Worm (Caenorhabditis elegans) whole organism, L3 larva: ENCODE measurements around the gene zipt-2.1.

ENCODE experiments used
- ZK546.5 ChIP-seq: sonication (generic microtip); optimal IDR thresholded peaks from 2 replicates; lab custom pipeline; 2017; ENCODE audit warnings: missing biosample characterization, missing genetic modification characterization
- ama-1 ChIP-seq: fragments of 150-350 bp; optimal IDR thresholded peaks from 2 replicates; lab custom pipeline; 2018
- daf-12 ChIP-seq: fragments of 150-350 bp; optimal IDR thresholded peaks from 2 replicates; lab custom pipeline; 2014; ENCODE audit warnings: missing biosample characterization, missing genetic modification reagents, missing genetic modification characterization
- egl-27 ChIP-seq: sonication (generic microtip); optimal IDR thresholded peaks from 4 replicates; lab custom pipeline; 2017; ENCODE audit warnings: missing biosample characterization, missing genetic modification reagents, missing genetic modification characterization
- lin-15B ChIP-seq: fragments of 150-350 bp; optimal IDR thresholded peaks from 2 replicates; lab custom pipeline; 2014; ENCODE audit warnings: missing biosample characterization, missing genetic modification characterization
- mdl-1 ChIP-seq: fragments of 150-350 bp; optimal IDR thresholded peaks from 2 replicates; lab custom pipeline; 2014; ENCODE audit warnings: missing biosample characterization, missing genetic modification characterization
- nhr-28 ChIP-seq: fragments of 150-350 bp; optimal IDR thresholded peaks from 2 replicates; lab custom pipeline; 2014; ENCODE audit warnings: missing biosample characterization, missing genetic modification characterization
- nhr-76 ChIP-seq: fragments of 150-350 bp; sonication (generic microtip); optimal IDR thresholded peaks from 5 replicates; lab custom pipeline; 2014; ENCODE audit warnings: missing biosample characterization, missing genetic modification characterization
- nhr-77 ChIP-seq: fragments of 150-350 bp; optimal IDR thresholded peaks from 2 replicates; lab custom pipeline; 2014; ENCODE audit warnings: missing biosample characterization, missing genetic modification characterization
- skn-1 ChIP-seq: fragments of 150-350 bp; optimal IDR thresholded peaks from 2 replicates; lab custom pipeline; 2014; ENCODE audit warnings: missing biosample characterization, missing genetic modification characterization
- snpc-4 ChIP-seq: fragments of 150-350 bp; optimal IDR thresholded peaks from 2 replicates; lab custom pipeline; 2014; ENCODE audit warnings: missing biosample characterization, missing genetic modification characterization
- ztf-4 ChIP-seq: fragments of 150-350 bp; optimal IDR thresholded peaks from 2 replicates; lab custom pipeline; 2014; ENCODE audit warnings: missing biosample characterization, missing genetic modification characterization

DNA sequence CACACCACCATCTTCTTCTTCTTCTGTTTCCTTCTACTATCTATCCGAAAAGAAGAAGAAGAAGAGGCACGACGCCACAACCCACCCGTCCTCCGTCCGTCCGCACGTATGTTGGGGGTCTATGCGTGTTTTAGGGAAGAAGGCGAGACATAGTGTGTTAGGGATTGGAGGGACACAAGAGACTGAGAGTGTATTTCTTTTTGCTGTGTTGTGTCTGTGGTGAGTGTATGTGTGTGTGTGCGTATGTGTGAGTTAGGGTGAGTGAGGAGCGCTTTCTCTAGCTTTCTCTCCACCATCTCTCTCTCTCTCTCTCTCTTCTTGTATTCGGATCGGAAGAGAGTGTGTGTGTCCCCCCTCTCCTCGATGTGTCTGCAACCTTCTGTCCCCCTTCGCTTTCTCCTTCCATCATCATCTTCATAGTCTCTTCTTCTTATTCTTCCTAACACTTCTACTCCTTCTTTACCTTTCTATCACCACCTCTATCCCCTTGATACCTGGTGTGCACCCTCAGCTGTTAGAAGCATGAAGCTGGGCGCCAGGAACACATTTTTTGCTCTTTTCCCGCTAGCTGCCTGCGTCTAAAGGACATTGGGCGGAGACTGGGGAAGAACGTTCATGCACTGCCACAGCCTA, 22.3 kb downstream of the zipt-2.1 start:
- TF ChIP-seq ZK546.5 (tag; lab: Kevin White, UChicago) (no peak), daf-12 (tag; lab: Kevin White, UChicago) (no peak), egl-27 (tag; lab: Kevin White, UChicago) (peak; percentile 74), mdl-1 (no peak), lin-15B (peak; percentile 59), ztf-4 (tag; lab: Kevin White, UChicago) (no peak), ama-1 (lab: Kevin White, UChicago) (peak; percentile 36), nhr-28 (tag; lab: Kevin White, UChicago) (no peak), skn-1 (tag; lab: Kevin White, UChicago) (peak; percentile 91), snpc-4 (peak; percentile 72), nhr-77 (tag; lab: Kevin White, UChicago) (no peak), nhr-76 (tag; lab: Kevin White, UChicago) (no peak)
